Worm (Caenorhabditis elegans) whole organism, midembryonic: Measurements from ENCODE around the gene kcc-3.

Experiments
- T22C8.4 ChIP-seq: fragments of 200-800 bp; sonication (Bioruptor generic); IDR thresholded peaks from 2 replicates; pipeline ENCODE4 v1.3.6; 2022; ENCODE audit warnings: missing genetic modification characterization, missing compliant biosample characterization
- cog-1 ChIP-seq: sonication (generic microtip); optimal IDR thresholded peaks from 2 replicates; lab custom pipeline; 2016; ENCODE audit warnings: missing genetic modification characterization, missing compliant biosample characterization
- flt-1 ChIP-seq: fragments of 200-800 bp; sonication (Bioruptor generic); IDR thresholded peaks from 2 replicates; pipeline ENCODE4 v1.3.6; 2022; ENCODE audit warnings: missing genetic modification characterization, missing compliant biosample characterization
- klf-2 ChIP-seq: fragments of 200-800 bp; sonication (Bioruptor generic); conservative IDR thresholded peaks from 2 replicates; pipeline ENCODE4 v1.3.6; 2022; ENCODE audit warnings: missing genetic modification reagents, missing genetic modification characterization, missing compliant biosample characterization
- ref-1 ChIP-seq: fragments of 200-800 bp; sonication (Bioruptor generic); conservative IDR thresholded peaks from 2 replicates; pipeline ENCODE4 v1.3.6; 2022; ENCODE audit warnings: missing genetic modification reagents, missing genetic modification characterization, missing compliant biosample characterization

DNA sequence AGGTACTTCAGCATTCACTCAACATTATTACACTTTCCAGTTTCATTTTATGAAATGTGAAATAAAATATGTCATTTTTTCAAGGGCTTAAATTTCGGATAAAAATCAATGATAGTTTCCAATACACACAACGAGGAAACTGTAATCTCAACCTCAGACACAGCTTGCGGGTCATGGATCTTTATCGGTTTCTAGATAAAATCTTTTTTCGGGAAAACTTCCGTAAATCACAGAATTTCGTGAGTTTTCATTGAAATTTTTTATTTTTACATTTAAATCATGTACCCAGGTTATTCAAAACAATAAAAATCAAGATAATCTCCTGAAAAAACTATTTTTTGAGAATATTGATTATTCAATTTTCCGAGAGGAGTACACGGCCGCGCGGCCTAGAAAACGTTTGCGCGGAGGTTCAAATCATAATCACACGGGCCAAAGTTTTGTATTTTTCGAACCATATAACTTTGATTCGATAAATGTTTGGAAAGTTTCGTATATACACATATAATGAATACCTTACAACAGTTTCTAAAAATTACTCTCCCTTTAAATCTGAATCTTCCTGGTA, 36.7 kb downstream of the kcc-3 start:
- TF ChIP-seq ref-1 (no peak), T22C8.4 (GFP tag; lab: Robert Waterston, UW) (no peak), cog-1 (tag; lab: Kevin White, UChicago) (no peak), flt-1 (no peak), klf-2 (GFP tag; lab: Robert Waterston, UW) (no peak)
